Fruit fly (Drosophila melanogaster): Measurements from ENCODE around the gene CG13055.

dm6 chr3L:16275391-16276017 lies 23.3 kb upstream of the CG13055 start:
- TF ChIP-seq EcR (GFP tag; optimal IDR thresholded peaks at IDR 0.05) (peak in 1 of 2 experiments; percentile 71), psq (optimal IDR thresholded peaks at IDR 0.05) (no peak), usp (GFP tag; optimal IDR thresholded peaks at IDR 0.05) (no peak), CG8478 (optimal IDR thresholded peaks at IDR 0.05) (no peak)
